Fruit fly (Drosophila melanogaster) whole organism, wandering third instar larva: ENCODE data around the gene pasha.
A peak's percentile ranks its signal among the peaks of the same experiment; 100 is the strongest.

Experiments
- Abd-B ChIP-seq: fragments of >200 bp; optimal IDR thresholded peaks from 2 replicates; lab custom pipeline; 2017; ENCODE audit warnings: missing biosample characterization, missing genetic modification characterization
- CG32264 ChIP-seq: fragments of 200-800 bp; sonication (Bioruptor generic); optimal IDR thresholded peaks from 2 replicates; lab custom pipeline; 2016; ENCODE audit warnings: missing biosample characterization, missing genetic modification characterization
- CrebA ChIP-seq: fragments of 200-800 bp; sonication (Bioruptor generic); optimal IDR thresholded peaks from 2 replicates; lab custom pipeline; 2016; ENCODE audit warnings: missing biosample characterization, mild to moderate bottlenecking, missing genetic modification characterization, borderline replicate concordance
- Dfd ChIP-seq: fragments of >200 bp; optimal IDR thresholded peaks from 2 replicates; lab custom pipeline; 2017; ENCODE audit warnings: missing biosample characterization, missing genetic modification characterization
- Dif ChIP-seq: fragments of 200-275, 200-300 bp; sonication (Bioruptor generic); optimal IDR thresholded peaks from 2 replicates; lab custom pipeline; 2018; ENCODE audit warnings: missing biosample characterization, missing genetic modification characterization; ENCODE audit not compliant: partially characterized antibody
- GATAd ChIP-seq: sonication (Bioruptor generic); optimal IDR thresholded peaks from 2 replicates; lab custom pipeline; 2016; ENCODE audit warnings: missing biosample characterization, missing genetic modification characterization
- HLH106 ChIP-seq: fragments of 200-800 bp; optimal IDR thresholded peaks from 3 replicates; lab custom pipeline; 2019; ENCODE audit warnings: missing biosample characterization, mild to moderate bottlenecking, missing genetic modification characterization, moderate library complexity
- Hnf4 ChIP-seq: fragments of 200-800 bp; sonication (Bioruptor generic); optimal IDR thresholded peaks from 2 replicates; lab custom pipeline; 2016; ENCODE audit warnings: missing biosample characterization, mild to moderate bottlenecking, missing genetic modification characterization
- Hr78 ChIP-seq: fragments of >200 bp; optimal IDR thresholded peaks from 2 replicates; lab custom pipeline; 2017; ENCODE audit warnings: missing biosample characterization, missing genetic modification characterization
- Hr83 ChIP-seq: fragments of 200-300 bp; sonication (Bioruptor generic); optimal IDR thresholded peaks from 2 replicates; lab custom pipeline; 2016; ENCODE audit warnings: missing biosample characterization, mild to moderate bottlenecking, missing genetic modification characterization, moderate library complexity; ENCODE audit not compliant: poor library complexity, severe bottlenecking
- Jra ChIP-seq: sonication (Bioruptor generic); optimal IDR thresholded peaks from 2 replicates; lab custom pipeline; 2016; ENCODE audit warnings: missing biosample characterization, missing genetic modification characterization
- Mio ChIP-seq: sonication (Bioruptor generic); optimal IDR thresholded peaks from 2 replicates; lab custom pipeline; 2016; ENCODE audit warnings: missing biosample characterization, missing genetic modification characterization
- Myc ChIP-seq: fragments of >200 bp; optimal IDR thresholded peaks from 2 replicates; lab custom pipeline; 2017
- N ChIP-seq: fragments of >200 bp; optimal IDR thresholded peaks from 2 replicates; lab custom pipeline; 2018; ENCODE audit warnings: missing biosample characterization, missing external identifiers, missing genetic modification characterization
- OdsH ChIP-seq: fragments of 200-800 bp; sonication (Bioruptor generic); optimal IDR thresholded peaks from 2 replicates; lab custom pipeline; 2016; ENCODE audit warnings: missing biosample characterization, mild to moderate bottlenecking, missing genetic modification characterization
- Rel ChIP-seq, 2 experiments: fragments of 200-800 bp; sonication (Bioruptor generic) in 1 of 2; optimal IDR thresholded peaks; 2 replicates in 1 of 2; 3 replicates in 1 of 2; lab custom pipeline; 2016 to 2019; ENCODE audit warnings: mild to moderate bottlenecking in 2 of 2, missing biosample characterization in 2 of 2, missing genetic modification characterization in 2 of 2, moderate library complexity in 1 of 2
- Sp1 ChIP-seq: fragments of 200-800 bp; sonication (Bioruptor generic); optimal IDR thresholded peaks from 3 replicates; lab custom pipeline; 2019; ENCODE audit warnings: missing biosample characterization, mild to moderate bottlenecking, missing genetic modification characterization, moderate library complexity
- Vsx2 ChIP-seq: fragments of 200-300, 225-300 bp; sonication (Bioruptor generic); optimal IDR thresholded peaks from 2 replicates; lab custom pipeline; 2018; ENCODE audit warnings: missing biosample characterization, missing genetic modification characterization; ENCODE audit not compliant: partially characterized antibody
- br ChIP-seq: fragments of 200-800 bp; sonication (Bioruptor generic); optimal IDR thresholded peaks from 2 replicates; lab custom pipeline; 2016; ENCODE audit warnings: missing biosample characterization, missing genetic modification characterization
- brk ChIP-seq: fragments of 200-800 bp; sonication (Bioruptor generic); optimal IDR thresholded peaks from 2 replicates; lab custom pipeline; 2016; ENCODE audit warnings: missing biosample characterization, mild to moderate bottlenecking, missing genetic modification characterization
- dl ChIP-seq, 2 experiments: fragments of 175-275, 200-275 bp in 1 of 2; fragments of 200-275 bp in 1 of 2; sonication (Bioruptor generic); optimal IDR thresholded peaks; lab custom pipeline; 2018; ENCODE audit warnings: mild to moderate bottlenecking in 2 of 2, missing biosample characterization in 2 of 2, missing genetic modification characterization in 2 of 2, moderate library complexity in 2 of 2; ENCODE audit not compliant: partially characterized antibody in 2 of 2, insufficient read depth in 1 of 2
- dmrt93B ChIP-seq: fragments of 200-800 bp; sonication (Bioruptor generic); optimal IDR thresholded peaks from 2 replicates; lab custom pipeline; 2018; ENCODE audit warnings: missing biosample characterization, mild to moderate bottlenecking, missing genetic modification characterization
- dsf ChIP-seq: sonication (Bioruptor generic); optimal IDR thresholded peaks from 2 replicates; lab custom pipeline; 2016; ENCODE audit warnings: missing biosample characterization, missing genetic modification characterization, borderline replicate concordance
- ey ChIP-seq: fragments of 200-800 bp; sonication (Bioruptor generic); optimal IDR thresholded peaks from 2 replicates; lab custom pipeline; 2016; ENCODE audit warnings: missing biosample characterization, missing genetic modification characterization
- foxo ChIP-seq, 2 experiments: fragments of 200-800 bp; sonication (Bioruptor generic); optimal IDR thresholded peaks; 2 replicates in 1 of 2; 3 replicates in 1 of 2; lab custom pipeline; 2016 to 2017; ENCODE audit warnings: missing biosample characterization in 2 of 2, missing genetic modification characterization in 2 of 2
- fru ChIP-seq: fragments of 200-800 bp; sonication (Bioruptor generic); optimal IDR thresholded peaks from 3 replicates; lab custom pipeline; 2016; ENCODE audit warnings: missing biosample characterization, mild to moderate bottlenecking, missing genetic modification characterization
- h ChIP-seq: fragments of 200-800 bp; sonication (Bioruptor generic); optimal IDR thresholded peaks from 3 replicates; lab custom pipeline; 2016; ENCODE audit warnings: missing biosample characterization, mild to moderate bottlenecking, missing genetic modification characterization
- jim ChIP-seq: fragments of 175-275, 200-325 bp; sonication (Bioruptor generic); optimal IDR thresholded peaks from 2 replicates; lab custom pipeline; 2016; ENCODE audit warnings: missing biosample characterization, mild to moderate bottlenecking, missing genetic modification characterization
- lola ChIP-seq: fragments of >200 bp; optimal IDR thresholded peaks from 2 replicates; lab custom pipeline; 2017; ENCODE audit warnings: missing biosample characterization, missing genetic modification characterization
- pan ChIP-seq: fragments of >200 bp; optimal IDR thresholded peaks from 2 replicates; lab custom pipeline; 2017
- psq ChIP-seq: fragments of 200-800 bp; sonication (Bioruptor generic); optimal IDR thresholded peaks from 3 replicates; lab custom pipeline; 2017; ENCODE audit warnings: missing biosample characterization, mild to moderate bottlenecking, missing genetic modification characterization, moderate library complexity
- rgr ChIP-seq: fragments of 200-800 bp; sonication (Bioruptor generic); optimal IDR thresholded peaks from 3 replicates; lab custom pipeline; 2016; ENCODE audit warnings: missing biosample characterization, mild to moderate bottlenecking, missing genetic modification characterization
- sage ChIP-seq: fragments of 200-800 bp; sonication (Bioruptor generic); optimal IDR thresholded peaks from 2 replicates; lab custom pipeline; 2016; ENCODE audit warnings: missing biosample characterization, mild to moderate bottlenecking, missing genetic modification characterization
- sv ChIP-seq: fragments of 200-800 bp; sonication (Bioruptor generic); optimal IDR thresholded peaks from 3 replicates; lab custom pipeline; 2016; ENCODE audit warnings: missing biosample characterization, missing genetic modification characterization
- tai ChIP-seq: sonication (Bioruptor generic); optimal IDR thresholded peaks from 2 replicates; lab custom pipeline; 2016; ENCODE audit warnings: missing biosample characterization, missing genetic modification characterization
- usp ChIP-seq: fragments of >200 bp; optimal IDR thresholded peaks from 2 replicates; lab custom pipeline; 2017; ENCODE audit warnings: missing biosample characterization, missing genetic modification characterization
- woc ChIP-seq: sonication (Bioruptor generic); optimal IDR thresholded peaks from 2 replicates; lab custom pipeline; 2016; ENCODE audit warnings: missing biosample characterization, mild to moderate bottlenecking, missing genetic modification characterization

pasha gene

DNA sequence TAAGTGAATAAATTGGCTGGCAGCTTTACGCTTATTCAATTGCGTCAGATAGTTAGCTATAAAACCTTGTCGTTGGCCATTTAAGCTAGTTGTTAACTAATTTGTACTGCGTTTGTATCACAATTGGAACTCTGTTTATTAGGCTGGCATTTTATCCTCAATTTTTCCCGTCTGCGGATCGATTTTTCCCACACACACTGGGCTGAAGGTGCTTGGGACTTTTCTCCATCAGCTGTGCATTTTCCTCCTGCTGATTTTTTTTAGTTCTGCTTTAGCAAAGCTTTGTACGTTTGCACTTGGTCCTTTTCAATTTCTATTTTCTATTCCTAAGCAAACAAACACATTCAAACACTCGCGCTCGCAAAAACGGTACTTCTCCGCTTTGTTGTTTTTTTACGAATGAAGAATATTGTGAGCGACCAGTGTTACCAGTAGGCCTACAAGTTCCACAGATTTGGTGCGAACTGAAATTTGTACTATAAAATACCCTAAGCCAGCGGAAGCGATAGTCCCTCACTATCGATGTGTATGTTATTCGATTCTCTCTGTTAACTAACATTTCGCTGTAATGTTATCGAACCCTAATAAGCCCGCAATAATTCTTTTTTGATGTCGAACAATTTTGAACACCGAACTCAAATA is 8.2 kb upstream of the pasha start:
- TF ChIP-seq br, result peak; percentile 16
- peak; percentile 57 for TF ChIP-seq h (GFP tag; lab: Kevin White, UChicago)
- TF ChIP-seq fru (GFP tag; lab: Kevin White, UChicago), result peak; percentile 32
- peak; percentile 23 for TF ChIP-seq jim (GFP tag; lab: Kevin White, UChicago)
- peak; percentile 43 for TF ChIP-seq sage (GFP tag; lab: Kevin White, UChicago)
- TF ChIP-seq psq (GFP tag; lab: Kevin White, UChicago), result peak; percentile 0
- TF ChIP-seq dl (GFP tag; optimal IDR thresholded peaks at IDR 0.05; lab: Kevin White, UChicago; ENCODE audit: insufficient read depth in 1 of 2, partially characterized antibody in 2 of 2), result no peak
- no peak for TF ChIP-seq Hr78
- TF ChIP-seq HLH106 (tag; lab: Kevin White, UChicago), result peak; percentile 32
- TF ChIP-seq CG32264 (GFP tag; lab: Kevin White, UChicago), result peak; percentile 39
- TF ChIP-seq Sp1 (GFP tag; lab: Kevin White, UChicago), result peak; percentile 47
- TF ChIP-seq Dfd (GFP tag; lab: Kevin White, UChicago), result no peak
- peak; percentile 56 for TF ChIP-seq Dif (GFP tag; lab: Kevin White, UChicago)
- TF ChIP-seq foxo (GFP tag; optimal IDR thresholded peaks at IDR 0.05; lab: Kevin White, UChicago), result peak in 1 of 2 experiments; percentile 38
- TF ChIP-seq Rel (GFP tag; optimal IDR thresholded peaks at IDR 0.05; lab: Kevin White, UChicago), result no peak
- TF ChIP-seq Rel (tag; optimal IDR thresholded peaks at IDR 0.05; lab: Kevin White, UChicago), result peak; percentile 90
- peak; percentile 55 for TF ChIP-seq rgr (GFP tag; lab: Kevin White, UChicago)
- peak; percentile 70 for TF ChIP-seq Hnf4
- peak; percentile 64 for TF ChIP-seq Hr83 (GFP tag; lab: Kevin White, UChicago)
- no peak for TF ChIP-seq Abd-B (GFP tag; lab: Kevin White, UChicago)
- TF ChIP-seq lola (GFP tag; lab: Kevin White, UChicago), result no peak
- TF ChIP-seq brk (GFP tag; lab: Kevin White, UChicago), result peak; percentile 64

- TF ChIP-seq psq (GFP tag; lab: Kevin White, UChicago), result peak; percentile 89
- TF ChIP-seq Rel (GFP tag; optimal IDR thresholded peaks at IDR 0.05; lab: Kevin White, UChicago), result no peak
- peak; percentile 45 for TF ChIP-seq Rel (tag; optimal IDR thresholded peaks at IDR 0.05; lab: Kevin White, UChicago)
- TF ChIP-seq usp, result no peak
- no peak for TF ChIP-seq foxo (GFP tag; optimal IDR thresholded peaks at IDR 0.05; lab: Kevin White, UChicago)
- no peak for TF ChIP-seq br
- TF ChIP-seq CG32264 (GFP tag; lab: Kevin White, UChicago), result no peak
- TF ChIP-seq pan (lab: Kevin White, UChicago), result no peak
- no peak for TF ChIP-seq Dif (GFP tag; lab: Kevin White, UChicago)
- TF ChIP-seq dl (GFP tag; optimal IDR thresholded peaks at IDR 0.05; lab: Kevin White, UChicago; ENCODE audit: insufficient read depth in 1 of 2, partially characterized antibody in 2 of 2), result no peak
- TF ChIP-seq lola (GFP tag; lab: Kevin White, UChicago), result no peak
- no peak for TF ChIP-seq Jra
- TF ChIP-seq CrebA (GFP tag; lab: Kevin White, UChicago), result no peak
- peak; percentile 30 for TF ChIP-seq HLH106 (tag; lab: Kevin White, UChicago)
- no peak for TF ChIP-seq brk (GFP tag; lab: Kevin White, UChicago)
- no peak for TF ChIP-seq jim (GFP tag; lab: Kevin White, UChicago)
- TF ChIP-seq sv (GFP tag; lab: Kevin White, UChicago), result no peak
- TF ChIP-seq Hr83 (GFP tag; lab: Kevin White, UChicago), result no peak
- no peak for TF ChIP-seq GATAd (GFP tag; lab: Kevin White, UChicago)
- TF ChIP-seq dsf (GFP tag; lab: Kevin White, UChicago), result no peak
- TF ChIP-seq Hnf4, result no peak
- TF ChIP-seq rgr (GFP tag; lab: Kevin White, UChicago), result no peak
- no peak for TF ChIP-seq ey (GFP tag; lab: Kevin White, UChicago)
- no peak for TF ChIP-seq tai (GFP tag; lab: Kevin White, UChicago)
- TF ChIP-seq Dfd (GFP tag; lab: Kevin White, UChicago), result no peak
- TF ChIP-seq Hr78, result no peak
- no peak for TF ChIP-seq Vsx2 (GFP tag; lab: Kevin White, UChicago)
- TF ChIP-seq woc (GFP tag; lab: Kevin White, UChicago), result no peak
- TF ChIP-seq h (GFP tag; lab: Kevin White, UChicago), result peak; percentile 32
- TF ChIP-seq fru (GFP tag; lab: Kevin White, UChicago), result no peak
- peak; percentile 63 for TF ChIP-seq Sp1 (GFP tag; lab: Kevin White, UChicago)
- peak; percentile 48 for TF ChIP-seq N
- no peak for TF ChIP-seq dmrt93B (GFP tag; lab: Kevin White, UChicago)
- TF ChIP-seq sage (GFP tag; lab: Kevin White, UChicago), result no peak
- no peak for TF ChIP-seq OdsH (GFP tag; lab: Kevin White, UChicago)
- no peak for TF ChIP-seq Mio (GFP tag; lab: Kevin White, UChicago)
- peak; percentile 28 for TF ChIP-seq Myc (lab: Kevin White, UChicago)
Observed at dm6 chr3R:31610639-31611594, 6.9 kb upstream of the pasha start, which contains the start of gene Med. TSS of gene Med (plus strand) at chr3R:31611046.
